Fruit fly (Drosophila melanogaster) whole organism, embryonic: ENCODE measurements around the gene Col4a1.

ENCODE experiments used
- Atf3 ChIP-seq: fragments of 200-800 bp; sonication (Bioruptor generic); optimal IDR thresholded peaks from 3 replicates; lab custom pipeline; 2016; ENCODE audit warnings: missing biosample characterization, missing genetic modification characterization
- Atf6 ChIP-seq: fragments of 200-800 bp; sonication (Bioruptor generic); IDR thresholded peaks from 2 replicates; pipeline ENCODE4 v1.3.6; 2022; ENCODE audit warnings: missing biosample characterization, missing genetic modification characterization
- B-H1 ChIP-seq: fragments of 200-800 bp; sonication (Bioruptor generic); IDR thresholded peaks from 3 replicates; pipeline ENCODE4 v1.3.6; 2022; ENCODE audit warnings: missing biosample characterization, missing genetic modification characterization
- Bteb2 ChIP-seq: fragments of 200-800 bp; sonication (Bioruptor generic); optimal IDR thresholded peaks from 2 replicates; lab custom pipeline; 2016; ENCODE audit warnings: missing biosample characterization, missing genetic modification characterization
- CG10431 ChIP-seq: fragments of 200-800 bp; sonication (Bioruptor generic); optimal IDR thresholded peaks from 3 replicates; lab custom pipeline; 2018; ENCODE audit warnings: missing biosample characterization, mild to moderate bottlenecking, missing genetic modification characterization
- CG10462 ChIP-seq: fragments of 200-800 bp; sonication (Bioruptor generic); optimal IDR thresholded peaks from 2 replicates; lab custom pipeline; 2016; ENCODE audit warnings: missing biosample characterization, missing genetic modification characterization
- CG10565 ChIP-seq: fragments of 200-800 bp; sonication (Bioruptor generic); optimal IDR thresholded peaks from 3 replicates; lab custom pipeline; 2016; ENCODE audit warnings: missing biosample characterization, mild to moderate bottlenecking, missing genetic modification characterization
- CG12104 ChIP-seq: fragments of 200-800 bp; sonication (Bioruptor generic); optimal IDR thresholded peaks from 3 replicates; lab custom pipeline; 2016; ENCODE audit warnings: missing biosample characterization, missing genetic modification characterization
- CG12744 ChIP-seq: fragments of 200-800 bp; sonication (Bioruptor generic); optimal IDR thresholded peaks from 2 replicates; lab custom pipeline; 2016; ENCODE audit warnings: missing biosample characterization, missing genetic modification characterization
- CG14667 ChIP-seq: fragments of 200-800 bp; sonication (Bioruptor generic); IDR thresholded peaks from 2 replicates; pipeline ENCODE4 v1.3.6; 2022; ENCODE audit warnings: missing biosample characterization, missing genetic modification characterization
- CG14965 ChIP-seq: fragments of 200-800 bp; sonication (Bioruptor generic); optimal IDR thresholded peaks from 2 replicates; lab custom pipeline; 2016; ENCODE audit warnings: missing biosample characterization, missing genetic modification characterization, borderline replicate concordance
- CG17186 ChIP-seq: fragments of 200-800 bp; sonication (Bioruptor generic); optimal IDR thresholded peaks from 3 replicates; lab custom pipeline; 2017; ENCODE audit warnings: missing biosample characterization, missing genetic modification reagents, missing genetic modification characterization
- CG17328 ChIP-seq: fragments of 200-800 bp; sonication (Bioruptor generic); IDR thresholded peaks from 2 replicates; pipeline ENCODE4 v1.3.6; 2022; ENCODE audit warnings: missing biosample characterization, missing genetic modification characterization
- CG17361 ChIP-seq: fragments of 200-800 bp; sonication (Bioruptor generic); IDR thresholded peaks from 3 replicates; pipeline ENCODE4 v1.3.6; 2022; ENCODE audit warnings: missing biosample characterization, missing genetic modification characterization
- CG31224 ChIP-seq: fragments of 200-800 bp; sonication (Bioruptor generic); IDR thresholded peaks from 2 replicates; pipeline ENCODE4 v1.3.6; 2022; ENCODE audit warnings: missing biosample characterization, missing genetic modification characterization
- CG6654 ChIP-seq: fragments of 200-800 bp; sonication (Bioruptor generic); optimal IDR thresholded peaks from 2 replicates; lab custom pipeline; 2017; ENCODE audit warnings: missing biosample characterization, mild to moderate bottlenecking, missing genetic modification characterization
- CG7745 ChIP-seq: fragments of 200-800 bp; sonication (Bioruptor generic); optimal IDR thresholded peaks from 2 replicates; lab custom pipeline; 2018; ENCODE audit warnings: missing biosample characterization, mild to moderate bottlenecking, missing genetic modification characterization, moderate library complexity
- CG8281 ChIP-seq: fragments of 200-800 bp; sonication (Bioruptor generic); optimal IDR thresholded peaks from 2 replicates; lab custom pipeline; 2018; ENCODE audit warnings: missing biosample characterization, mild to moderate bottlenecking, missing genetic modification characterization, moderate library complexity
- CG9727 ChIP-seq: fragments of 200-800 bp; sonication (Bioruptor generic); optimal IDR thresholded peaks from 3 replicates; lab custom pipeline; 2017; ENCODE audit warnings: missing biosample characterization, mild to moderate bottlenecking, missing genetic modification characterization
- Dek ChIP-seq: fragments of 200-800 bp; sonication (Bioruptor generic); optimal IDR thresholded peaks from 3 replicates; lab custom pipeline; 2019; ENCODE audit warnings: missing biosample characterization, mild to moderate bottlenecking, missing genetic modification characterization, moderate library complexity
- E2f2 ChIP-seq: fragments of 200-800 bp; sonication (Bioruptor generic); IDR thresholded peaks from 2 replicates; pipeline ENCODE4 v1.3.6; 2022; ENCODE audit warnings: missing biosample characterization, missing genetic modification characterization
- HLH3B ChIP-seq: fragments of 200-800 bp; sonication (Bioruptor generic); IDR thresholded peaks from 2 replicates; pipeline ENCODE4 v1.3.6; 2022; ENCODE audit warnings: missing biosample characterization, missing genetic modification characterization
- Hr78 ChIP-seq, 2 experiments: fragments of 200-800 bp in 1 of 2; fragments of >200 bp in 1 of 2; sonication (Bioruptor generic) in 1 of 2; optimal IDR thresholded peaks; 2 replicates each; lab custom pipeline; 2017 to 2019; ENCODE audit warnings: missing biosample characterization in 2 of 2, missing genetic modification characterization in 2 of 2, mild to moderate bottlenecking in 1 of 2, moderate library complexity in 1 of 2
- Hsf ChIP-seq: fragments of 200-800 bp; sonication (Bioruptor generic); optimal IDR thresholded peaks from 3 replicates; lab custom pipeline; 2016; ENCODE audit warnings: missing biosample characterization, missing genetic modification characterization
- Jarid2 ChIP-seq: fragments of 200-800 bp; sonication (Bioruptor generic); optimal IDR thresholded peaks from 3 replicates; lab custom pipeline; 2017; ENCODE audit warnings: mild to moderate bottlenecking, missing biosample characterization, missing genetic modification reagents, missing genetic modification characterization
- Nf-YB ChIP-seq: fragments of 200-800 bp; sonication (Bioruptor generic); optimal IDR thresholded peaks from 3 replicates; lab custom pipeline; 2019; ENCODE audit warnings: missing biosample characterization, mild to moderate bottlenecking, missing genetic modification characterization, moderate library complexity
- Rx ChIP-seq: fragments of 200-800 bp; sonication (Bioruptor generic); IDR thresholded peaks from 2 replicates; pipeline ENCODE4 v1.3.6; 2022; ENCODE audit warnings: missing biosample characterization, missing genetic modification characterization
- Sox100B ChIP-seq: fragments of 200-800 bp; sonication (Bioruptor generic); optimal IDR thresholded peaks from 3 replicates; lab custom pipeline; 2018; ENCODE audit warnings: missing biosample characterization, mild to moderate bottlenecking, missing genetic modification characterization
- Usf ChIP-seq: fragments of 200-800 bp; sonication (Bioruptor generic); optimal IDR thresholded peaks from 2 replicates; lab custom pipeline; 2017; ENCODE audit warnings: missing genotype, missing biosample characterization, missing genetic modification characterization
- Vsx1 ChIP-seq: fragments of 200-800 bp; sonication (Bioruptor generic); optimal IDR thresholded peaks from 2 replicates; lab custom pipeline; 2017; ENCODE audit warnings: missing biosample characterization, mild to moderate bottlenecking, missing genetic modification characterization, missing genetic modification reagents
- bcd ChIP-seq: fragments of 200-800 bp; sonication (Bioruptor generic); optimal IDR thresholded peaks from 2 replicates; lab custom pipeline; 2017; ENCODE audit warnings: missing biosample characterization, mild to moderate bottlenecking, missing genetic modification characterization
- chinmo ChIP-seq: fragments of 200-800 bp; sonication (Bioruptor generic); IDR thresholded peaks from 4 replicates; pipeline ENCODE4 v1.3.6; 2022; ENCODE audit warnings: missing biosample characterization, missing genetic modification characterization; ENCODE audit not compliant: partially characterized antibody
- dimm ChIP-seq: fragments of 200-800 bp; sonication (Bioruptor generic); IDR thresholded peaks from 2 replicates; pipeline ENCODE4 v1.3.6; 2022; ENCODE audit warnings: missing biosample characterization, missing genetic modification characterization
- dm ChIP-seq: fragments of 200-800 bp; sonication (Bioruptor generic); optimal IDR thresholded peaks from 3 replicates; lab custom pipeline; 2016; ENCODE audit warnings: missing biosample characterization, missing genetic modification characterization
- dmrt99B ChIP-seq: fragments of 200-800 bp; sonication (Bioruptor generic); optimal IDR thresholded peaks from 2 replicates; lab custom pipeline; 2018; ENCODE audit warnings: missing biosample characterization, mild to moderate bottlenecking, missing genetic modification characterization, moderate library complexity
- fru ChIP-seq: fragments of >200 bp; optimal IDR thresholded peaks from 2 replicates; lab custom pipeline; 2017
- gce ChIP-seq: fragments of 200-800 bp; sonication (Bioruptor generic); IDR thresholded peaks from 3 replicates; pipeline ENCODE4 v1.3.6; 2022; ENCODE audit warnings: missing biosample characterization, missing genetic modification characterization
- grau ChIP-seq: fragments of 200-800 bp; optimal IDR thresholded peaks from 3 replicates; lab custom pipeline; 2019; ENCODE audit warnings: missing biosample characterization, mild to moderate bottlenecking, missing genetic modification characterization, moderate library complexity
- gsb-n ChIP-seq: fragments of 200-800 bp; sonication (Bioruptor generic); optimal IDR thresholded peaks from 3 replicates; lab custom pipeline; 2018; ENCODE audit warnings: missing biosample characterization, mild to moderate bottlenecking, missing genetic modification characterization
- insv ChIP-seq, 2 experiments: fragments of 200-800 bp; sonication (Bioruptor generic); optimal IDR thresholded peaks; 3 replicates each; lab custom pipeline; 2016 to 2018; ENCODE audit warnings: missing biosample characterization in 2 of 2, missing genetic modification characterization in 2 of 2
- nau ChIP-seq: fragments of 200-800 bp; sonication (Bioruptor generic); optimal IDR thresholded peaks from 3 replicates; lab custom pipeline; 2017; ENCODE audit warnings: missing biosample characterization, mild to moderate bottlenecking, missing genetic modification characterization, missing genetic modification reagents
- nom ChIP-seq: fragments of 200-800 bp; sonication (Bioruptor generic); optimal IDR thresholded peaks from 2 replicates; lab custom pipeline; 2017; ENCODE audit warnings: missing biosample characterization, missing genetic modification characterization, mild to moderate bottlenecking, moderate library complexity, missing genetic modification reagents
- p53 ChIP-seq: fragments of 200-800 bp; sonication (Bioruptor generic); optimal IDR thresholded peaks from 2 replicates; lab custom pipeline; 2016; ENCODE audit warnings: missing biosample characterization, missing genetic modification characterization
- pita ChIP-seq: fragments of 200-800 bp; sonication (Bioruptor generic); optimal IDR thresholded peaks from 2 replicates; lab custom pipeline; 2017; ENCODE audit warnings: missing biosample characterization, mild to moderate bottlenecking, missing genetic modification characterization
- schlank ChIP-seq: fragments of 200-800 bp; sonication (Bioruptor generic); optimal IDR thresholded peaks from 2 replicates; lab custom pipeline; 2018; ENCODE audit warnings: missing biosample characterization, mild to moderate bottlenecking, missing genetic modification characterization
- sim ChIP-seq: fragments of 200-800 bp; sonication (Bioruptor generic); IDR thresholded peaks from 2 replicates; pipeline ENCODE4 v1.3.6; 2022; ENCODE audit warnings: missing biosample characterization, missing genetic modification characterization
- slbo ChIP-seq: fragments of 200-800 bp; sonication (Bioruptor generic); IDR thresholded peaks from 2 replicates; pipeline ENCODE4 v1.3.6; 2022; ENCODE audit warnings: missing biosample characterization, missing genetic modification characterization
- sob ChIP-seq: fragments of 200-800 bp; sonication (Bioruptor generic); IDR thresholded peaks from 2 replicates; pipeline ENCODE4 v1.3.6; 2022; ENCODE audit warnings: missing biosample characterization, missing genetic modification characterization
- tna ChIP-seq: fragments of 200-800 bp; sonication (Bioruptor generic); IDR thresholded peaks from 2 replicates; pipeline ENCODE4 v1.3.6; 2022; ENCODE audit warnings: missing biosample characterization, missing genetic modification characterization; ENCODE audit not compliant: partially characterized antibody

Col4a1 gene

DNA sequence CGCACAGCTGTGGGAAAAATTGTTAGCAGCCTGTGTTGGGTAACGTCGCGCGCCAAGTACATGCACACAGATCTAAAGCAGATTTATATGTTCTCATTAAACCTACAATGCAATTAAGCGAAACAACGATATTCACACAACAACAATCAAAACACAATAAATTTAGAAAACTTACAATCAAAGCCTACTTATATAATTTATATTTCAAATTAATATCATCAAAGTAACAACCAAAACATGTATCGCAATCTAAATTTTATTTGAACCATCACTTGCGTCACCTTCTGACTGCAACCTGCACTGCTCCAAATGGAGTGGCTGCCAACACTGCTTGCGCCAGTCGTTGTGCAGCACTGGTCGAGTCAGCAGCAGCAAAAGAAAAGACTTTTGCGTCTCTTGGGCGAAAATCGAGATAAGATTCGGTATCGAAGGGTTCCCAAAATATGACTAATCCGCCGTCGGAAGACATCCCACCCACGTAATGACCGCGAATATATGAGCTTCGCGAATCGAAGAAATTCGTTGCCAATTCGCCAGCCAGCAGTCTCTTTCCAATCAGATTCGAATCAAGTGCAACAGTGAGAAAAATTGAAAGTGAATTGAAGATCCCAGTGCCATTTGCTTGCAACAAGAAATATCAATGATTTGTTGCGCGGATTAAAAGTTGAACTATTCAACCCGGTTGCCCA, 48.0 kb upstream of the Col4a1 start, which contains the start of the genes CG8892 and CG34126 (continued):
- peak; percentile 87 for TF ChIP-seq CG8281 (tag; lab: Kevin White, UChicago)
- peak; percentile 97 for TF ChIP-seq CG9727 (GFP tag; lab: Kevin White, UChicago)
- peak; percentile 90 for TF ChIP-seq dm (GFP tag; lab: Kevin White, UChicago)
- TF ChIP-seq gsb-n (tag; lab: Kevin White, UChicago): peak; percentile 93
- TF ChIP-seq Bteb2 (GFP tag; lab: Kevin White, UChicago): peak; percentile 94
- TF ChIP-seq gce (GFP tag; lab: Robert Waterston, UW): peak; percentile 78; the same call in 2 of the 3 replicates
- peak; percentile 81 for TF ChIP-seq schlank (tag; lab: Kevin White, UChicago)
- TF ChIP-seq CG10565 (GFP tag; lab: Kevin White, UChicago): peak; percentile 92
- TF ChIP-seq CG7745 (tag; lab: Kevin White, UChicago): no peak
- peak; percentile 95 for TF ChIP-seq CG17186
- TF ChIP-seq CG12744 (GFP tag; lab: Kevin White, UChicago): peak; percentile 87
- TF ChIP-seq CG14965 (GFP tag; lab: Kevin White, UChicago): peak; percentile 61
- TF ChIP-seq slbo (GFP tag; lab: Robert Waterston, UW): peak; percentile 98
- TF ChIP-seq Rx (GFP tag; lab: Robert Waterston, UW): peak; percentile 93
- TF ChIP-seq Nf-YB (GFP tag; lab: Kevin White, UChicago): peak; percentile 81
- TF ChIP-seq pita (GFP tag; lab: Kevin White, UChicago): no peak
- TF ChIP-seq Hr78 (GFP tag; optimal IDR thresholded peaks at IDR 0.05; lab: Kevin White, UChicago): peak in 1 of 2 experiments; percentile 75
- peak; percentile 96 for TF ChIP-seq grau (tag; lab: Kevin White, UChicago)
- peak; percentile 92 for TF ChIP-seq CG31224 (GFP tag; lab: Robert Waterston, UW)
- peak; percentile 97 for TF ChIP-seq CG10462 (GFP tag; lab: Kevin White, UChicago)
- peak; percentile 98 for TF ChIP-seq bcd
- peak; percentile 92 for TF ChIP-seq CG17328 (GFP tag; lab: Robert Waterston, UW)
- peak; percentile 94 for TF ChIP-seq HLH3B (GFP tag; lab: Robert Waterston, UW)
- peak; percentile 97 for TF ChIP-seq Atf6 (GFP tag; lab: Robert Waterston, UW)
- TF ChIP-seq Dek: peak; percentile 96
- no peak for TF ChIP-seq tna (GFP tag; lab: Robert Waterston, UW)
- TF ChIP-seq Sox100B (GFP tag; lab: Kevin White, UChicago): peak; percentile 96
- TF ChIP-seq Vsx1 (GFP tag; lab: Kevin White, UChicago): peak; percentile 86
- TF ChIP-seq nom (GFP tag; lab: Kevin White, UChicago): peak; percentile 88
- TF ChIP-seq nau (GFP tag; lab: Kevin White, UChicago): no peak
- TF ChIP-seq CG10431 (GFP tag; lab: Kevin White, UChicago): peak; percentile 84
- TF ChIP-seq CG14667 (GFP tag; lab: Robert Waterston, UW): peak; percentile 95
- peak; percentile 96 for TF ChIP-seq CG12104 (GFP tag; lab: Kevin White, UChicago)
- peak; percentile 87 for TF ChIP-seq sim
- TF ChIP-seq Jarid2 (GFP tag; lab: Kevin White, UChicago): peak; percentile 88
- TF ChIP-seq E2f2: peak; percentile 75
- peak; percentile 81 for TF ChIP-seq p53 (GFP tag; lab: Kevin White, UChicago)
- peak; percentile 96 for TF ChIP-seq Atf3 (GFP tag; lab: Kevin White, UChicago)
- TF ChIP-seq B-H1 (GFP tag; lab: Robert Waterston, UW): peak; percentile 94
- peak; percentile 86 for TF ChIP-seq CG6654
- peak; percentile 95 for TF ChIP-seq dmrt99B
- TF ChIP-seq insv (GFP tag; optimal IDR thresholded peaks at IDR 0.05; lab: Kevin White, UChicago): peak in 1 of 2 experiments; percentile 91
- no peak for TF ChIP-seq fru (lab: Kevin White, UChicago)
- TF ChIP-seq chinmo (GFP tag; lab: Robert Waterston, UW): peak; percentile 87; the same call in 2 of the 4 replicates
- peak; percentile 99 for TF ChIP-seq Hsf (GFP tag; lab: Kevin White, UChicago)
- peak; percentile 82 for TF ChIP-seq dimm (GFP tag; lab: Robert Waterston, UW)
- TF ChIP-seq CG17361 (GFP tag; lab: Robert Waterston, UW): peak; percentile 98
- peak; percentile 98 for TF ChIP-seq Usf (GFP tag; lab: Kevin White, UChicago)
- peak; percentile 98 for TF ChIP-seq sob (GFP tag; lab: Robert Waterston, UW)
